Fruit fly (Drosophila melanogaster) whole organism, prepupa: Measurements from ENCODE around the gene Usp10.
A peak's percentile ranks its signal among the peaks of the same experiment; 100 is the strongest.

Experiments used
- CG16779 ChIP-seq: fragments of 200-800 bp; sonication (Bioruptor generic); optimal IDR thresholded peaks from 3 replicates; lab custom pipeline; 2017; ENCODE audit warnings: missing biosample characterization, mild to moderate bottlenecking, missing genetic modification characterization
- CG3032 ChIP-seq: fragments of 200-800 bp; optimal IDR thresholded peaks from 2 replicates; lab custom pipeline; 2019; ENCODE audit warnings: missing biosample characterization, mild to moderate bottlenecking, missing genetic modification characterization, moderate library complexity
- CG32006 ChIP-seq: fragments of 200-800 bp; sonication (Bioruptor generic); optimal IDR thresholded peaks from 3 replicates; lab custom pipeline; 2017; ENCODE audit warnings: missing biosample characterization, mild to moderate bottlenecking, missing genetic modification characterization
- CG6276 ChIP-seq: fragments of 200-800 bp; sonication (Bioruptor generic); optimal IDR thresholded peaks from 2 replicates; lab custom pipeline; 2017; ENCODE audit warnings: missing biosample characterization, mild to moderate bottlenecking, missing genetic modification characterization
- CG6808 ChIP-seq: fragments of 200-800 bp; sonication (Bioruptor generic); optimal IDR thresholded peaks from 3 replicates; lab custom pipeline; 2017; ENCODE audit warnings: missing biosample characterization, missing genetic modification characterization, mild to moderate bottlenecking, moderate library complexity, missing genetic modification reagents
- CG6854 ChIP-seq: fragments of 200-800 bp; sonication (Bioruptor generic); optimal IDR thresholded peaks from 2 replicates; lab custom pipeline; 2017; ENCODE audit warnings: missing biosample characterization, mild to moderate bottlenecking, missing genetic modification characterization
- Eip93F ChIP-seq: fragments of 200-800 bp; sonication (Bioruptor generic); optimal IDR thresholded peaks from 2 replicates; lab custom pipeline; 2016; ENCODE audit warnings: missing biosample characterization, mild to moderate bottlenecking, missing genetic modification characterization
- Ets96B ChIP-seq: fragments of 200-800 bp; optimal IDR thresholded peaks from 2 replicates; lab custom pipeline; 2019; ENCODE audit warnings: missing biosample characterization, mild to moderate bottlenecking, missing genetic modification characterization, moderate library complexity
- Lpt ChIP-seq: fragments of 200-800 bp; sonication (Bioruptor generic); optimal IDR thresholded peaks from 3 replicates; lab custom pipeline; 2016; ENCODE audit warnings: missing biosample characterization, missing genetic modification characterization
- fd85E ChIP-seq: fragments of 200-800 bp; sonication (Bioruptor generic); optimal IDR thresholded peaks from 3 replicates; lab custom pipeline; 2016; ENCODE audit warnings: missing biosample characterization, missing genetic modification characterization
- ss ChIP-seq, 2 experiments: fragments of 200-800 bp; sonication (Bioruptor generic); optimal IDR thresholded peaks; 2 replicates in 1 of 2; 3 replicates in 1 of 2; lab custom pipeline; 2017 to 2018; ENCODE audit warnings: mild to moderate bottlenecking in 2 of 2, missing biosample characterization in 2 of 2, missing genetic modification characterization in 2 of 2, moderate library complexity in 1 of 2
- svp ChIP-seq: fragments of 200-800 bp; sonication (Bioruptor generic); peaks from one replicate; lab custom pipeline; 2016; ENCODE audit warnings: missing biosample characterization, missing genetic modification characterization

DNA sequence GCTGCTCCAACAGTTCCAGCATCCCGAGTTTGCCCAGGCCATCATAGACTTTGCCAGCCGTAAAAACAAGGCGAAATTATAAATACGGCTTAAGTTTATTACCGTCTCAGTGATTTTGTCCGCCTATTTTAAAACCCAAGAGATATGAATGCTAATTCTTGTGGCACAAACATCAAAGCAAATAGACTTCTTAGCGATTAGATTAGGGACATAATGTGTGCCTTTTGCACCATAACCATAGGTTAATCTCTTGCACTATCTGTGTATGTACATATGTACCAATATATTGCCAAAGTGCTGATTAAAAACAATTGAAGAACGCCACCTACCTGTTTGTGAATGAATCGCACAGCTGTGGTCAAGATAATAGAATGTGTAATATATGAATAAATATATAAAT, 19.4 kb upstream of the Usp10 start:
- no peak for TF ChIP-seq CG6854 (GFP tag; lab: Kevin White, UChicago)
- no peak for TF ChIP-seq Eip93F (GFP tag; lab: Kevin White, UChicago)
- no peak for TF ChIP-seq ss (GFP tag; optimal IDR thresholded peaks at IDR 0.05; lab: Kevin White, UChicago)
- TF ChIP-seq svp (GFP tag; lab: Kevin White, UChicago) = peak; percentile 3
- no peak for TF ChIP-seq CG32006 (GFP tag; lab: Kevin White, UChicago)
- no peak for TF ChIP-seq CG16779 (tag; lab: Kevin White, UChicago)
- no peak for TF ChIP-seq Lpt (GFP tag; lab: Kevin White, UChicago)
- no peak for TF ChIP-seq CG3032 (tag; lab: Kevin White, UChicago)
- no peak for TF ChIP-seq CG6276 (GFP tag; lab: Kevin White, UChicago)
- no peak for TF ChIP-seq CG6808 (GFP tag; lab: Kevin White, UChicago)
- TF ChIP-seq Ets96B = no peak
- TF ChIP-seq fd85E = no peak
